Fruit fly (Drosophila melanogaster): ENCODE data around the gene Rcd4.
A peak's percentile ranks its signal among the peaks of the same experiment; 100 is the strongest.

Rcd4 gene

dm6 chr2L:8376717-8377116 lies 5.9 kb upstream of the Rcd4 start, which contains the start of the genes CG13390 and CG17294 (continued):
- TF ChIP-seq CG4282 (GFP tag; optimal IDR thresholded peaks at IDR 0.05), result peak; percentile 81
- peak; percentile 86 for TF ChIP-seq repo (GFP tag; optimal IDR thresholded peaks at IDR 0.05)
- TF ChIP-seq CG17361 (GFP tag; IDR thresholded peaks at IDR 0.05), result peak; percentile 100
- TF ChIP-seq CG14441 (GFP tag; IDR thresholded peaks at IDR 0.05), result peak; percentile 100
- TF ChIP-seq HmgD (GFP tag; optimal IDR thresholded peaks at IDR 0.05), result peak; percentile 10
- peak; percentile 36 for TF ChIP-seq Neu2 (GFP tag; optimal IDR thresholded peaks at IDR 0.05; ENCODE audit: borderline replicate concordance)
- peak; percentile 85 for TF ChIP-seq CG12236 (GFP tag; optimal IDR thresholded peaks at IDR 0.05)
- peak; percentile 96 for TF ChIP-seq CG8281 (tag; optimal IDR thresholded peaks at IDR 0.05)
- TF ChIP-seq Kr (GFP tag; optimal IDR thresholded peaks at IDR 0.05), result peak; percentile 74
- TF ChIP-seq NK7.1 (GFP tag; optimal IDR thresholded peaks at IDR 0.05), result peak; percentile 92
- TF ChIP-seq abd-A (tag; optimal IDR thresholded peaks at IDR 0.05), result peak; percentile 98
- peak; percentile 99 for TF ChIP-seq CG17385 (GFP tag; optimal IDR thresholded peaks at IDR 0.05)
- TF ChIP-seq Pdp1 (GFP tag; optimal IDR thresholded peaks at IDR 0.05), result peak; percentile 96 to 97
- peak; percentile 94 for TF ChIP-seq CG5180 (GFP tag; optimal IDR thresholded peaks at IDR 0.05)
- peak; percentile 92 for TF ChIP-seq Deaf1 (tag; optimal IDR thresholded peaks at IDR 0.05)
- TF ChIP-seq bigmax (GFP tag; optimal IDR thresholded peaks at IDR 0.05), result peak; percentile 83
- TF ChIP-seq CG15011 (GFP tag; optimal IDR thresholded peaks at IDR 0.05), result peak; percentile 99
- TF ChIP-seq CG2116 (GFP tag; optimal IDR thresholded peaks at IDR 0.05), result peak; percentile 92
- peak; percentile 84 for TF ChIP-seq z (GFP tag; IDR thresholded peaks at IDR 0.05)
- peak; percentile 99 for TF ChIP-seq gt (GFP tag; IDR thresholded peaks at IDR 0.05)
- TF ChIP-seq CG7357 (GFP tag; IDR thresholded peaks at IDR 0.05), result peak; percentile 98
- TF ChIP-seq Sox102F (GFP tag; optimal IDR thresholded peaks at IDR 0.05), result peak; percentile 100
- TF ChIP-seq CG15514 (GFP tag; optimal IDR thresholded peaks at IDR 0.05), result peak; percentile 98
- TF ChIP-seq CG10654 (GFP tag; optimal IDR thresholded peaks at IDR 0.05), result peak; percentile 99
- TF ChIP-seq Fer1 (GFP tag; optimal IDR thresholded peaks at IDR 0.05), result peak; percentile 100
- TF ChIP-seq inv (GFP tag; IDR thresholded peaks at IDR 0.05; ENCODE audit: partially characterized antibody), result peak; percentile 71; the same call in 1 of the 2 replicates
- no peak for TF ChIP-seq Lpt (GFP tag; optimal IDR thresholded peaks at IDR 0.05)
- TF ChIP-seq CG33213 (GFP tag; optimal IDR thresholded peaks at IDR 0.05), result peak; percentile 93
- peak; percentile 100 for TF ChIP-seq Dek (tag; optimal IDR thresholded peaks at IDR 0.05)
- peak; percentile 91 for TF ChIP-seq Atf-2 (GFP tag; optimal IDR thresholded peaks at IDR 0.05)
- peak; percentile 72; the same call in 2 of the 3 replicates for TF ChIP-seq zen2 (GFP tag; IDR thresholded peaks at IDR 0.05; ENCODE audit: partially characterized antibody)
- peak; percentile 31; the same call in 1 of the 3 replicates for TF ChIP-seq Opbp (GFP tag; IDR thresholded peaks at IDR 0.05; ENCODE audit: partially characterized antibody)
- peak; percentile 100 for TF ChIP-seq CG9817 (tag; optimal IDR thresholded peaks at IDR 0.05)
- peak; percentile 96 for TF ChIP-seq bab2 (GFP tag; optimal IDR thresholded peaks at IDR 0.05)
- TF ChIP-seq pan (optimal IDR thresholded peaks at IDR 0.05), result no peak
- TF ChIP-seq pan (GFP tag; optimal IDR thresholded peaks at IDR 0.05 in 1 of 2, IDR thresholded peaks at IDR 0.05 in 1 of 2), result peak in 1 of 2 experiments; percentile 100
- peak; percentile 57; the same call in 1 of the 4 replicates for TF ChIP-seq chinmo (GFP tag; IDR thresholded peaks at IDR 0.05; ENCODE audit: partially characterized antibody)
- peak; percentile 92 for TF ChIP-seq gcm2 (GFP tag; optimal IDR thresholded peaks at IDR 0.05)
- TF ChIP-seq prd (optimal IDR thresholded peaks at IDR 0.05), result no peak
- peak; percentile 100 for TF ChIP-seq prd (GFP tag; IDR thresholded peaks at IDR 0.05)
- TF ChIP-seq ewg (GFP tag; optimal IDR thresholded peaks at IDR 0.05), result peak; percentile 98
- TF ChIP-seq hbn (GFP tag; IDR thresholded peaks at IDR 0.05; ENCODE audit: partially characterized antibody), result peak; percentile 70; the same call in 1 of the 2 replicates
- peak; percentile 77 for TF ChIP-seq CG1792 (GFP tag; optimal IDR thresholded peaks at IDR 0.05)
- TF ChIP-seq MTF-1 (GFP tag; optimal IDR thresholded peaks at IDR 0.05; ENCODE audit: borderline replicate concordance), result peak; percentile 99
- peak; percentile 51; the same call in 1 of the 2 replicates for TF ChIP-seq CG2129 (GFP tag; IDR thresholded peaks at IDR 0.05; ENCODE audit: partially characterized antibody)
- peak; percentile 100 for TF ChIP-seq CG12659 (GFP tag; optimal IDR thresholded peaks at IDR 0.05)
- peak; percentile 100 for TF ChIP-seq fd96Cb (tag; optimal IDR thresholded peaks at IDR 0.05)
- peak; percentile 100 for TF ChIP-seq CG34376 (GFP tag; optimal IDR thresholded peaks at IDR 0.05)
- peak; percentile 100 for TF ChIP-seq stc (GFP tag; IDR thresholded peaks at IDR 0.05)

Measured in whole organism, embryonic.